Fruit fly (Drosophila melanogaster) whole organism, pupa: ENCODE measurements around the gene Nepl8.

ENCODE experiments used
- CG17806 ChIP-seq: fragments of 200-800 bp; sonication (Bioruptor generic); optimal IDR thresholded peaks from 2 replicates; lab custom pipeline; 2018; ENCODE audit warnings: missing biosample characterization, mild to moderate bottlenecking, missing genetic modification characterization, moderate library complexity
- CG4496 ChIP-seq: fragments of 200-800 bp; sonication (Bioruptor generic); IDR thresholded peaks from 3 replicates; pipeline ENCODE4 v1.3.6; 2022; ENCODE audit warnings: missing biosample characterization, missing genetic modification characterization

- TF ChIP-seq CG17806 (tag; lab: Kevin White, UChicago) (no peak), CG4496 (GFP tag; lab: Robert Waterston, UW) (0 out of 3 replicates have a peak, but pooled peaks have one; percentile 29)
These were observed 37.1 kb upstream of the Nepl8 start, which contains the start of gene Idgf3 for dm6 chr2L:16450891-16451290.
